Worm (Caenorhabditis elegans): ENCODE measurements around the gene spp-12.

spp-12 gene

ce11 chrV:13889516-13889915 is at the start of gene spp-12:
spp-12 (plus strand) TSS chrV:13889816.
- TF ChIP-seq snpc-4 (tag; optimal IDR thresholded peaks at IDR 0.05) (no peak), dmd-6 (GFP tag; IDR thresholded peaks at IDR 0.05) (no peak)

DNA sequence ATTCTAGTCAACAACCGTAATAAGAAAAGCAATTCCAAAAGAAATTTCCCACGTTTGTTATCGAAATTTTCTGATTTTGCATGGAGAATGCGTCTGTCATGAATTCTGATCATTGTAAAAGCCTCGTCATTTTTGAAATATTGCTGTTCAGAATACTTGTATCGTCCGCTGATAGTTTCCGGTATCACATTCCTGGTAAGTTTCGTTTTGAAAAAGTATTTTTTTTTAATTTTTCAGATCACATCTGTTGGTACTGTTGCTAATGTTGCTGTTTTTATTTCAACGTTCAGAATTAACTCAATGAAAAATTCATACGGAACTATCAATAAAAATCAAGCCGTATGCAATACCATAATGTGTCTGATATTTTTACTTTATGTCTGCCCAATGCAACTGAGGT is 48.7 kb upstream of the spp-12 start, which contains the start of gene srx-17:
Gene srx-17 (plus strand): TSS at position 301 of the 400 bp plus-strand sequence.
- TF ChIP-seq R02D3.7 (tag; optimal IDR thresholded peaks at IDR 0.05) (no peak), ceh-32 (tag; optimal IDR thresholded peaks at IDR 0.05; ENCODE audit: poor library complexity) (no peak), nhr-237 (tag; optimal IDR thresholded peaks at IDR 0.05) (no peak), zip-2 (tag; optimal IDR thresholded peaks at IDR 0.05) (no peak), Y48G9A.11 (GFP tag; IDR thresholded peaks at IDR 0.05) (no peak), lin-13 (GFP tag; optimal IDR thresholded peaks at IDR 0.05) (no peak), lin-39 (tag; optimal IDR thresholded peaks at IDR 0.05) (no peak), dve-1 (tag; optimal IDR thresholded peaks at IDR 0.05; ENCODE audit: insufficient read depth) (no peak), mdt-29 (GFP tag; IDR thresholded peaks at IDR 0.05) (no peak), zag-1 (tag; optimal IDR thresholded peaks at IDR 0.05) (no peak), lir-3 (tag; optimal IDR thresholded peaks at IDR 0.05) (no peak), spr-3 (GFP tag; optimal IDR thresholded peaks at IDR 0.05) (no peak), pqm-1 (tag; optimal IDR thresholded peaks at IDR 0.05) (no peak), daf-8 (GFP tag; IDR thresholded peaks at IDR 0.05) (no peak), set-16 (GFP tag; IDR thresholded peaks at IDR 0.05) (no peak), ces-1 (GFP tag; optimal IDR thresholded peaks at IDR 0.05) (no peak), T26A8.4 (GFP tag; IDR thresholded peaks at IDR 0.05) (no peak), nhr-48 (tag; optimal IDR thresholded peaks at IDR 0.05) (no peak)

- TF ChIP-seq nhr-77 (tag; optimal IDR thresholded peaks at IDR 0.05) (no peak), R02D3.7 (tag; optimal IDR thresholded peaks at IDR 0.05) (no peak), F37D6.2 (tag; optimal IDR thresholded peaks at IDR 0.05) (no peak), fos-1 (tag; optimal IDR thresholded peaks at IDR 0.05) (no peak), pqm-1 (tag; optimal IDR thresholded peaks at IDR 0.05) (no peak), mxl-3 (GFP tag; optimal IDR thresholded peaks at IDR 0.05) (no peak), saeg-2 (GFP tag; IDR thresholded peaks at IDR 0.05) (no peak), F10B5.3 (tag; optimal IDR thresholded peaks at IDR 0.05) (no peak), lin-39 (tag; optimal IDR thresholded peaks at IDR 0.05) (no peak), dmd-6 (GFP tag; IDR thresholded peaks at IDR 0.05) (no peak), hlh-11 (tag; optimal IDR thresholded peaks at IDR 0.05) (no peak), gei-8 (GFP tag; optimal IDR thresholded peaks at IDR 0.05) (no peak), lin-13 (GFP tag; optimal IDR thresholded peaks at IDR 0.05) (no peak), dmd-8 (GFP tag; IDR thresholded peaks at IDR 0.05) (no peak)
Measured at ce11 chrV:13843147-13843546, 46.5 kb upstream of the spp-12 start, which contains the start of gene srx-130. srx-130 (plus strand) TSS chrV:13843447.

ce11 chrV:13845136-13845535 is 44.5 kb upstream of the spp-12 start, which contains the start of gene srx-131:
srx-131 (plus strand) TSS chrV:13845436.
- TF ChIP-seq ama-1 (optimal IDR thresholded peaks at IDR 0.05) = no peak
- peak; percentile 33 for TF ChIP-seq aha-1 (tag)

DNA sequence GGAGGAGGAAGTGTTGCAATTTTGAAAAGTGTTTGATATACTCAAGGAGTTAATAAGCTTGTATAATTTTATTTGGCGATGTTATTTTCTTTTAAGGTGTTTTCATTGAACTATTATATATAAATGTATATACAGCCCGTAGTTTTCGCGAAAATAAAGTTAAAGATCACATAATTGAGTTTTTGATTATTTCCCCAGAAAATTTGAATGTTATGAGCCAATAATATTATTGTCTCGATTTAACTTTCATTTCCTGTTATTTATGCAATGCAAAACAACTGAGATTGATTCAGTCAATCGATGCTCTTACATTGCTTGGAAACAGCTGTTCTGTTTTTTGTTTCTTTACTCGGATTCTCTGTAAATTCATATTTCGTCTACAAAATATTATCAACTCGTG is 41.2 kb upstream of the spp-12 start, which contains the start of gene srx-133:
Gene srx-133 (plus strand): TSS at position 301 of the 400 bp plus-strand sequence.
- TF ChIP-seq fos-1 (tag; optimal IDR thresholded peaks at IDR 0.05) (no peak), lin-13 (GFP tag; optimal IDR thresholded peaks at IDR 0.05) (no peak), aha-1 (tag) (peak; percentile 48), hmg-1.1 (GFP tag; IDR thresholded peaks at IDR 0.05) (no peak)

DNA sequence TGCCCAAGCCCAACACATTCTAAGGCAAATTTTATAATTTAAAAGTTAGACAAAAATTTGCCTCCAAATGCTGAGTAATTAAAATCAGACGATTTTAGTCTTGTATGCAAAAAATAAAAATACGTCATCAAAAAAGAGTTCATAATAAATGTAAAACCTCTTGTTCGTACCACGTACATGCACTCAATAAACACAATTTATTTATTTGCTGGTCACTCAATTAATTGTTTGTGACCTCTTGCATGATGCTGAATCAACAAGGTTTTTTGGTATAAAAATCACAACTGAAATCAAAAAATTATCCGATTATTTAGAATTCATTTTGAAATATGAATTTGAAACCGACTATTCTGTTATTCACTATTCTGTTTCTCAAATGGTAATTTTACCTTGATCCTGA is 39.4 kb upstream of the spp-12 start, which contains the start of gene hpx-2:
Gene hpx-2 (plus strand): TSS at position 301 of the 400 bp plus-strand sequence.
- TF ChIP-seq nhr-76 (tag; optimal IDR thresholded peaks at IDR 0.05) = no peak
- TF ChIP-seq nhr-41 (GFP tag; IDR thresholded peaks at IDR 0.05) = no peak
- TF ChIP-seq fkh-10 (GFP tag; optimal IDR thresholded peaks at IDR 0.05) = no peak
- TF ChIP-seq sdz-12 (GFP tag; optimal IDR thresholded peaks at IDR 0.05) = no peak
- no peak for TF ChIP-seq Y105C5A.15 (GFP tag; IDR thresholded peaks at IDR 0.05)
- no peak for TF ChIP-seq arid-1 (GFP tag; conservative IDR thresholded peaks at IDR 0.05)
- TF ChIP-seq saeg-2 (GFP tag; IDR thresholded peaks at IDR 0.05) = no peak
- no peak for TF ChIP-seq R02D3.7 (tag; optimal IDR thresholded peaks at IDR 0.05)
- no peak for TF ChIP-seq lin-29 (GFP tag; IDR thresholded peaks at IDR 0.05)
- TF ChIP-seq snpc-1.2 (GFP tag; IDR thresholded peaks at IDR 0.05) = no peak
- no peak for TF ChIP-seq dpl-1 (GFP tag; optimal IDR thresholded peaks at IDR 0.05)
- TF ChIP-seq nhr-25 (tag; optimal IDR thresholded peaks at IDR 0.05; ENCODE audit: borderline replicate concordance, insufficient read depth) = no peak
- no peak for TF ChIP-seq mxl-2 (GFP tag; conservative IDR thresholded peaks at IDR 0.05)
- TF ChIP-seq aha-1 (tag) = no peak
- no peak for TF ChIP-seq ceh-32 (tag; optimal IDR thresholded peaks at IDR 0.05; ENCODE audit: poor library complexity)
- no peak for TF ChIP-seq nhr-10 (tag; optimal IDR thresholded peaks at IDR 0.05)
